Worm (Caenorhabditis elegans) whole organism, young adult: ENCODE measurements around the gene doxa-1.

ENCODE experiments used
- B0019.2 ChIP-seq: fragments of 200-800 bp; sonication (Bioruptor generic); conservative IDR thresholded peaks from 2 replicates; pipeline ENCODE4 v1.3.6; 2022; ENCODE audit warnings: missing genetic modification reagents, missing genetic modification characterization, missing compliant biosample characterization
- B0336.3 ChIP-seq: fragments of 200-800 bp; sonication (Bioruptor generic); IDR thresholded peaks from 2 replicates; pipeline ENCODE4 v1.3.6; 2022; ENCODE audit warnings: missing genetic modification characterization, missing compliant biosample characterization
- K12H6.12 ChIP-seq: fragments of 200-800 bp; sonication (Bioruptor generic); optimal IDR thresholded peaks from 2 replicates; lab custom pipeline; 2018; ENCODE audit warnings: mild to moderate bottlenecking, missing genetic modification characterization, missing compliant biosample characterization
- ama-1 ChIP-seq, 3 experiments: fragments of 150-350 bp in 1 of 3; sonication (generic microtip) in 2 of 3; optimal IDR thresholded peaks; 2 replicates each; lab custom pipeline; 2014 to 2018; ENCODE audit warnings: missing biosample characterization in 2 of 3, missing genetic modification characterization in 2 of 3, missing genetic modification reagents in 2 of 3
- attf-5 ChIP-seq: fragments of 200-800 bp; sonication (Bioruptor generic); optimal IDR thresholded peaks from 2 replicates; lab custom pipeline; 2018; ENCODE audit warnings: mild to moderate bottlenecking, missing genetic modification characterization, missing compliant biosample characterization
- chd-7 ChIP-seq: sonication (generic microtip); optimal IDR thresholded peaks from 2 replicates; lab custom pipeline; 2016; ENCODE audit warnings: mild to moderate bottlenecking, missing genetic modification characterization, moderate library complexity, missing compliant biosample characterization
- dpl-1 ChIP-seq: fragments of 150-350 bp; optimal IDR thresholded peaks from 2 replicates; lab custom pipeline; 2014; ENCODE audit warnings: missing biosample characterization, missing genetic modification reagents, missing genetic modification characterization
- egrh-3 ChIP-seq: fragments of 200-800 bp; sonication (Bioruptor generic); IDR thresholded peaks from 2 replicates; pipeline ENCODE4 v1.3.6; 2022; ENCODE audit warnings: missing genetic modification reagents, missing genetic modification characterization, missing compliant biosample characterization
- him-1 ChIP-seq: sonication (generic microtip); optimal IDR thresholded peaks from 2 replicates; lab custom pipeline; 2016; ENCODE audit warnings: missing genotype, missing genetic modification reagents, missing genetic modification characterization, missing compliant biosample characterization
- hmg-20 ChIP-seq: fragments of 200-800 bp; sonication (Bioruptor generic); IDR thresholded peaks from 2 replicates; pipeline ENCODE4 v1.3.6; 2022; ENCODE audit warnings: missing genetic modification reagents, missing genetic modification characterization, missing compliant biosample characterization
- madf-8 ChIP-seq: fragments of 200-800 bp; sonication (Bioruptor generic); conservative IDR thresholded peaks from 2 replicates; pipeline ENCODE4 v1.3.6; 2022; ENCODE audit warnings: missing genetic modification reagents, missing genetic modification characterization, missing compliant biosample characterization

DNA sequence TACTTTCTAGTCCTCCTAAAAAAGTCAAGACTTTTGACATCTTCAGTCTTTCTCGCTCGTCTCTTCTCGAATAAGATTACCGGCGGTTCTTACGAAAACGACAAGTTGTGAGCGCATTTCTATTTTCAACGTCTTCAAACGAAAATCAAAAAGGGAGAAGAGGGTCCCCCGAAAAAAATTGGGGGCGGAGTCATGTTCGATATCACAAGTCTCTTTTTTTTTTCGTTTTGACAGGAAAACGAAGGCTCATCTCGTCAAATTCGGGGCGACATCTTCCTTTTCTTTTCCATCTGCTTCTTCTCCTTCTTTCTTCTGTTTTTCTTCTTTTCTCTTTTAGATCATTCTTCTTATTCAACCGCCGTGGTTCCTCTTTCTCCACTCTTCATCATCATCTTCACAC lies 47.0 kb upstream of the doxa-1 start:
- no peak for TF ChIP-seq hmg-20 (GFP tag; lab: Robert Waterston, UW)
- TF ChIP-seq attf-5 (GFP tag; lab: Kevin White, UChicago): no peak
- TF ChIP-seq madf-8 (GFP tag; lab: Robert Waterston, UW): no peak
- no peak for TF ChIP-seq him-1
- no peak for TF ChIP-seq egrh-3
- no peak for TF ChIP-seq B0336.3 (GFP tag; lab: Robert Waterston, UW)
- no peak for TF ChIP-seq dpl-1
- TF ChIP-seq K12H6.12 (tag; lab: Kevin White, UChicago): no peak
- TF ChIP-seq chd-7 (tag; lab: Kevin White, UChicago): no peak
- TF ChIP-seq ama-1 (optimal IDR thresholded peaks at IDR 0.05; lab: Kevin White, UChicago): no peak
- no peak for TF ChIP-seq ama-1 (GFP tag; optimal IDR thresholded peaks at IDR 0.05; lab: Kevin White, UChicago)
- TF ChIP-seq B0019.2 (GFP tag; lab: Robert Waterston, UW): no peak
